Fruit fly (Drosophila melanogaster): ENCODE measurements around the gene Hex-t1.

Gene Hex-t1

DNA sequence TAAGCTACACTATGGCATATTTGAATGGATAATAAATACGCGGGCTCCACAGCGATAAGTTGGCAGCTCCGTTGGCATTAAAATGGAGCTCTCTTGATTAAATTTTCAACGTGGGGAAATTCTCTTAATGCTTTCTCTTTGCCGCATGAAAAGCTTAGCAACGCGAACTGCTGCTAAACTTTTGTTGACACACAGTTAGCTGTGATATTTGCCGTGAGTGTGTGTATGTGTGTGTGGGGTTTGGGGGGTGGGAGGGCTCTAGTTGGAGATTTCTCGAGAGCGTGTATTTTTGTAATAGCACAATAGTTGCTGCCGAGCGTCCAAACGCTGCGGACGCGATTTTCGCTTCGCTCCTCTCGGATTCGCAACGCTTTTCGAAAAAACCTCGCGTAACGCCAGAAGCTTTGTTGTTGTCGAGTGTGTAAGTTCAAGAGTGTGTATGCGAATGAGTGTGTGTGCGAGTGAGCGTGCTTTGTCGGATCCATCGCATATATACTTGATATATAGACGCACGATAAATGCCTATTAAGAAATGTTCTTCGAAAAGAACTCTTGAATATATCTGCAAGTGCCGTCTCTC is 12.4 kb downstream of the Hex-t1 start, which contains the start of gene CG5455 (continued):
- peak; percentile 33 for TF ChIP-seq CG7368 (GFP tag; optimal IDR thresholded peaks at IDR 0.05)
- TF ChIP-seq Eip78C (GFP tag): peak; percentile 30
- TF ChIP-seq Lpt (GFP tag; optimal IDR thresholded peaks at IDR 0.05): peak; percentile 78
- TF ChIP-seq CG31627 (GFP tag; optimal IDR thresholded peaks at IDR 0.05): no peak
- TF ChIP-seq spab (GFP tag; optimal IDR thresholded peaks at IDR 0.05): no peak
- TF ChIP-seq Met (GFP tag; optimal IDR thresholded peaks at IDR 0.05): no peak
- peak; percentile 76 for TF ChIP-seq CG9139 (GFP tag; optimal IDR thresholded peaks at IDR 0.05)
- peak; percentile 61 for TF ChIP-seq CG3919 (GFP tag; optimal IDR thresholded peaks at IDR 0.05)

DNA sequence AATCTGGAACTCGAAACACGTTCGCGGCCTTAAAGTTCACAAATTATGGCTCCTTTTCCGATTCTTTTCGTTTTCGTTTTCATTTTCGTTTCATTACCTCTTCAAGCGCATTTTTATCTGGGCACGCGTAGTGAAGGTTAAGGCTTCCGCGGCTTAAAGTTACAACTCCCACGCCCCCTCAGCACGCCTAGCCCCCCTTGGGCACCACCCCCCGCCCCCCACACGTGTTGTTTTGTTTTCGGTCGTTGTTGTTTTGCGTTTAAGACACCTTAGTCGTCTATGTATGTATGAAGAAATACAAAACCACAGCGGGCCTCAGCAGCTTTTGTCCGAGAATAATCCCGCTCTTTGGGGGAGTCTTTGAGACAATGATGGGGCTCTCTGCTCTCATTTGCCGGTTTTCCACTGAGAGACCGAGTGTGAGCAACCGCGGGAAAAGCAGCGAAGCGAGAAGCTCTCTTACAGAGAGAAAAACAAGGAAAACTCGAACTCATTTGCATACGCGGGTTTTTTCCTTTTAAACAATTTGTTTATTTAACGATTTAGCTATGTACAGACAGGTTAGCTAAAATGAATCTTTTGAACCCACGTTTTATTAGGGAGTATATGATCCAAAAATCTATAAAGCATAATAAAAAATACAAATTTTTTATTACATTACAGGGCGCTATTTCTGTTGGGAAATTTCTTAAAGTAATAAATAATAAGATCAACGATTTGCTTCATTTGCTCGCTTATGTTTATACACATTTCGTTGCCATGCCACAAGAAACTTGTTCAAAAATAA is 13.5 kb downstream of the Hex-t1 start:
- TF ChIP-seq Sox102F (GFP tag; optimal IDR thresholded peaks at IDR 0.05): no peak
- TF ChIP-seq CG1621 (tag; optimal IDR thresholded peaks at IDR 0.05): no peak
- peak; percentile 67 for TF ChIP-seq achi (GFP tag; optimal IDR thresholded peaks at IDR 0.05)
- TF ChIP-seq svp (GFP tag): peak; percentile 30
- no peak for TF ChIP-seq CG8632 (GFP tag; optimal IDR thresholded peaks at IDR 0.05)
- TF ChIP-seq Gug (GFP tag; IDR thresholded peaks at IDR 0.05): 0 out of 2 replicates have a peak, but pooled peaks have one; percentile 9
- TF ChIP-seq salr (GFP tag; optimal IDR thresholded peaks at IDR 0.05): peak in 1 of 2 experiments; percentile 63
- peak; percentile 8 for TF ChIP-seq Ets96B (tag; optimal IDR thresholded peaks at IDR 0.05)
- TF ChIP-seq Eip75B (GFP tag; optimal IDR thresholded peaks at IDR 0.05): peak; percentile 50
- TF ChIP-seq Ets21C (GFP tag; optimal IDR thresholded peaks at IDR 0.05): no peak
- TF ChIP-seq CG4318 (GFP tag; optimal IDR thresholded peaks at IDR 0.05): peak; percentile 30
- TF ChIP-seq cyc (GFP tag; optimal IDR thresholded peaks at IDR 0.05): no peak
- TF ChIP-seq CG31627 (GFP tag; optimal IDR thresholded peaks at IDR 0.05): no peak
- TF ChIP-seq Sox15 (GFP tag; optimal IDR thresholded peaks at IDR 0.05): no peak
- TF ChIP-seq CG7368 (GFP tag; optimal IDR thresholded peaks at IDR 0.05): no peak
- TF ChIP-seq CG16779 (tag; optimal IDR thresholded peaks at IDR 0.05): peak; percentile 3
- no peak for TF ChIP-seq Met (GFP tag; optimal IDR thresholded peaks at IDR 0.05)
- TF ChIP-seq CG15336 (GFP tag; IDR thresholded peaks at IDR 0.05): peak; percentile 53
- no peak for TF ChIP-seq Smox (GFP tag; optimal IDR thresholded peaks at IDR 0.05)
- TF ChIP-seq vri (GFP tag; optimal IDR thresholded peaks at IDR 0.05): no peak
- peak; percentile 77 for TF ChIP-seq Eip78C (GFP tag)
- TF ChIP-seq Eip93F (GFP tag; optimal IDR thresholded peaks at IDR 0.05): no peak
- TF ChIP-seq CG9139 (GFP tag; optimal IDR thresholded peaks at IDR 0.05): no peak
- TF ChIP-seq Hr39 (GFP tag; optimal IDR thresholded peaks at IDR 0.05): no peak
- TF ChIP-seq CG3032 (tag; optimal IDR thresholded peaks at IDR 0.05): peak; percentile 25
- TF ChIP-seq esn (GFP tag; optimal IDR thresholded peaks at IDR 0.05): peak; percentile 2
- peak; percentile 73 for TF ChIP-seq CG32006 (GFP tag; optimal IDR thresholded peaks at IDR 0.05)
- peak; percentile 12 for TF ChIP-seq net (GFP tag; optimal IDR thresholded peaks at IDR 0.05)
- TF ChIP-seq dac (GFP tag; optimal IDR thresholded peaks at IDR 0.05): no peak
- peak; percentile 81 for TF ChIP-seq eg (GFP tag; IDR thresholded peaks at IDR 0.05)
- TF ChIP-seq CG6163 (GFP tag; IDR thresholded peaks at IDR 0.05): no peak; the same call in 2 of the 3 replicates
- peak; percentile 71 for TF ChIP-seq Hr4 (GFP tag; optimal IDR thresholded peaks at IDR 0.05)
- no peak for TF ChIP-seq CG34406 (GFP tag; optimal IDR thresholded peaks at IDR 0.05)
- TF ChIP-seq fd85E (GFP tag; optimal IDR thresholded peaks at IDR 0.05): no peak
- TF ChIP-seq pdm3 (GFP tag; optimal IDR thresholded peaks at IDR 0.05): peak; percentile 29
- peak; percentile 54 for TF ChIP-seq OdsH (GFP tag; optimal IDR thresholded peaks at IDR 0.05)
- TF ChIP-seq acj6 (GFP tag; optimal IDR thresholded peaks at IDR 0.05): peak; percentile 10
- peak; percentile 16 for TF ChIP-seq Sox14 (GFP tag; optimal IDR thresholded peaks at IDR 0.05)
- TF ChIP-seq CG10631 (GFP tag; optimal IDR thresholded peaks at IDR 0.05): peak; percentile 44
- TF ChIP-seq CG6276 (GFP tag; optimal IDR thresholded peaks at IDR 0.05): peak; percentile 55
- TF ChIP-seq spab (GFP tag; optimal IDR thresholded peaks at IDR 0.05): no peak
- peak; percentile 36; the same call in 1 of the 3 replicates for TF ChIP-seq CG8119 (GFP tag; IDR thresholded peaks at IDR 0.05)
- peak in 1 of 2 experiments; percentile 24 for TF ChIP-seq ss (GFP tag; optimal IDR thresholded peaks at IDR 0.05)
- no peak for TF ChIP-seq CG6792 (GFP tag; optimal IDR thresholded peaks at IDR 0.05)
- no peak for TF ChIP-seq Lpt (GFP tag; optimal IDR thresholded peaks at IDR 0.05)
- TF ChIP-seq fkh (GFP tag; optimal IDR thresholded peaks at IDR 0.05): no peak
